Comparison of ENCODE assay signal across 8 worm cellular contexts in the genomic region with DNA sequence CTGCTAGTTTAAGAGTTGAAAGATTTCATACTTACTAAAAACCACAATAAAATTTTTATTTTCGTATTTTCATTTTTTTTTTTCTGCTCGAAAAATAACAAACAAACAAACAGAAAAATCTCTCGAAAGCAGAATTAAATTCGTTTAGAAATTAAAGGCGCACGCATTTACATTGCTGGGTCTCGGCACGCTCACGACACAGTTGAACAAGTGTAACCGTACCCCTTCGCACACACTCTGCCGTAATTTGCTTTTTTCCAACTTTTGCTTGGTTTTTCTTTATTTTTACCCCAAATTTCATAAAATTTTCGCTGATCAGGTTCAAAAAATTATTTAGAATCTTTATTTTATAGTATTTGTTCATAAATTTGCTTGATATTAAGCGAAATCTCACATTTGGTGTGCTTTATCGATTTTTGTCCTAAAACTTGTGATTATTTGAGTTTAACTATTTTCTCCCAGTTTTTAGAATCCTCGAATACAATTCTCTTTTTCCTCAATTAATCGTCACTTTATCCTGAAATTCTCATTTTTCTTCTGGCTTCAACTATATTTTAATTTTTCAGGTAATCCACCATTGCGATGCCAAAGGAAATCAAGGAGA.
TF ChIP-seq lines count a peak whose summit lies in the region.

A gene (plus strand): TSS at position 554 of the 604 bp plus-strand sequence.

TF ChIP-seq in whole organism, L1 larva, 84 proteins besides CTCF, POLR2A, EP300 and RAD21 (continues in another document):
- TF ChIP-seq nhr-237 (tag; optimal IDR thresholded peaks at IDR 0.05; lab: Kevin White, UChicago) (peak; percentile 7), vab-15 (tag; optimal IDR thresholded peaks at IDR 0.05; lab: Kevin White, UChicago) (peak; percentile 22), unc-86 (tag; optimal IDR thresholded peaks at IDR 0.05; lab: Kevin White, UChicago) (peak; percentile 78), nhr-28 (tag; optimal IDR thresholded peaks at IDR 0.05; lab: Kevin White, UChicago) (no peak), unc-62 (GFP tag; optimal IDR thresholded peaks at IDR 0.05; lab: Kevin White, UChicago) (no peak), unc-130 (tag; optimal IDR thresholded peaks at IDR 0.05; lab: Kevin White, UChicago) (peak; percentile 90), nhr-76 (tag; optimal IDR thresholded peaks at IDR 0.05; lab: Kevin White, UChicago) (no peak), aly-2 (tag; optimal IDR thresholded peaks at IDR 0.05; lab: Kevin White, UChicago) (peak; percentile 66), lin-14 (GFP tag; optimal IDR thresholded peaks at IDR 0.05; lab: Kevin White, UChicago) (peak; percentile 80), irx-1 (tag; optimal IDR thresholded peaks at IDR 0.05; lab: Kevin White, UChicago) (peak; percentile 77)

TF ChIP-seq in whole organism, L2 larva, 48 proteins besides CTCF, POLR2A, EP300 and RAD21 (continues in another document):
- TF ChIP-seq lin-13 (GFP tag; optimal IDR thresholded peaks at IDR 0.05; lab: Kevin White, UChicago) (no peak), ztf-1 (GFP tag; conservative IDR thresholded peaks at IDR 0.05; lab: Robert Waterston, UW) (no peak), dmd-4 (tag; optimal IDR thresholded peaks at IDR 0.05; lab: Kevin White, UChicago) (no peak), peb-1 (tag; optimal IDR thresholded peaks at IDR 0.05; lab: Kevin White, UChicago) (no peak), nhr-237 (tag; optimal IDR thresholded peaks at IDR 0.05; lab: Kevin White, UChicago) (no peak), nhr-23 (tag; optimal IDR thresholded peaks at IDR 0.05; lab: Kevin White, UChicago) (no peak), F13H6.1 (tag; optimal IDR thresholded peaks at IDR 0.05; lab: Kevin White, UChicago) (peak; percentile 71), alr-1 (tag; optimal IDR thresholded peaks at IDR 0.05; lab: Kevin White, UChicago) (no peak), fos-1 (tag; optimal IDR thresholded peaks at IDR 0.05; lab: Kevin White, UChicago) (peak; percentile 48), lin-11 (tag; optimal IDR thresholded peaks at IDR 0.05; lab: Kevin White, UChicago) (peak; percentile 69), R02D3.7 (tag; optimal IDR thresholded peaks at IDR 0.05; lab: Kevin White, UChicago) (peak; percentile 45)

TF ChIP-seq in whole organism, L3 larva, 47 proteins besides CTCF, POLR2A, EP300 and RAD21 (continues in another document):
- no peak for TF ChIP-seq nhr-67 (tag; optimal IDR thresholded peaks at IDR 0.05; lab: Kevin White, UChicago)
- no peak for TF ChIP-seq nhr-12 (tag; optimal IDR thresholded peaks at IDR 0.05; lab: Kevin White, UChicago)
- TF ChIP-seq fkh-2 (tag; optimal IDR thresholded peaks at IDR 0.05; lab: Kevin White, UChicago): no peak
- peak; percentile 95 for TF ChIP-seq nfya-1 (tag; optimal IDR thresholded peaks at IDR 0.05; lab: Kevin White, UChicago; ENCODE audit: insufficient read depth)
- peak; percentile 74 for TF ChIP-seq pqm-1 (tag; optimal IDR thresholded peaks at IDR 0.05; lab: Kevin White, UChicago)
- TF ChIP-seq mml-1 (tag; optimal IDR thresholded peaks at IDR 0.05; lab: Kevin White, UChicago): no peak
- peak; percentile 44 for TF ChIP-seq jun-1 (tag; optimal IDR thresholded peaks at IDR 0.05; lab: Kevin White, UChicago)
- TF ChIP-seq R02D3.7 (tag; optimal IDR thresholded peaks at IDR 0.05; lab: Kevin White, UChicago): peak; percentile 72
- no peak for TF ChIP-seq nhr-11 (tag; optimal IDR thresholded peaks at IDR 0.05; lab: Kevin White, UChicago)
- no peak for TF ChIP-seq elt-3 (tag; optimal IDR thresholded peaks at IDR 0.05; lab: Kevin White, UChicago)
- no peak for TF ChIP-seq daf-12 (tag; optimal IDR thresholded peaks at IDR 0.05; lab: Kevin White, UChicago)

TF ChIP-seq in whole organism, L4 larva, 104 proteins besides CTCF, POLR2A, EP300 and RAD21 (continues in another document):
- TF ChIP-seq hif-1 (tag; optimal IDR thresholded peaks at IDR 0.05; lab: Kevin White, UChicago) (peak in 1 of 2 experiments; percentile 62), nhr-48 (tag; optimal IDR thresholded peaks at IDR 0.05; lab: Kevin White, UChicago) (peak; percentile 39), D1046.2 (GFP tag; IDR thresholded peaks at IDR 0.05; lab: Robert Waterston, UW) (peak; percentile 100), lin-38 (GFP tag; IDR thresholded peaks at IDR 0.05; lab: Robert Waterston, UW) (peak; percentile 78), nhr-6 (tag; optimal IDR thresholded peaks at IDR 0.05; lab: Kevin White, UChicago) (peak; percentile 42), T26A8.4 (GFP tag; IDR thresholded peaks at IDR 0.05; lab: Robert Waterston, UW) (peak; percentile 55; the same call in 1 of the 2 replicates), aha-1 (tag; lab: Kevin White, UChicago) (peak; percentile 87), duxl-1 (tag; optimal IDR thresholded peaks at IDR 0.05; lab: Kevin White, UChicago; ENCODE audit: poor library complexity) (peak; percentile 65), ces-1 (GFP tag; optimal IDR thresholded peaks at IDR 0.05; lab: Kevin White, UChicago) (no peak), mxl-2 (GFP tag; conservative IDR thresholded peaks at IDR 0.05; lab: Robert Waterston, UW) (no peak), lsy-2 (tag; optimal IDR thresholded peaks at IDR 0.05; lab: Kevin White, UChicago) (peak; percentile 95 to 99)

TF ChIP-seq in whole organism, early embryonic, 17 proteins besides CTCF, POLR2A, EP300 and RAD21:
- TF ChIP-seq tbx-37 (GFP tag; conservative IDR thresholded peaks at IDR 0.05; lab: Robert Waterston, UW): peak; percentile 16; the same call in 1 of the 2 replicates
- no peak for TF ChIP-seq pes-1 (GFP tag; IDR thresholded peaks at IDR 0.05; lab: Robert Waterston, UW)
- TF ChIP-seq ceh-36 (tag; optimal IDR thresholded peaks at IDR 0.05; lab: Kevin White, UChicago): no peak
- TF ChIP-seq hmg-4 (GFP tag; optimal IDR thresholded peaks at IDR 0.05; lab: Kevin White, UChicago): no peak
- no peak for TF ChIP-seq hmbx-1 (tag; optimal IDR thresholded peaks at IDR 0.05; lab: Kevin White, UChicago)
- TF ChIP-seq F13C5.2 (tag; optimal IDR thresholded peaks at IDR 0.05; lab: Kevin White, UChicago): no peak
- TF ChIP-seq tra-4 (tag; optimal IDR thresholded peaks at IDR 0.05; lab: Kevin White, UChicago): no peak
- no peak for TF ChIP-seq flt-1 (GFP tag; IDR thresholded peaks at IDR 0.05; lab: Robert Waterston, UW)
- TF ChIP-seq sea-1 (GFP tag; conservative IDR thresholded peaks at IDR 0.05; lab: Robert Waterston, UW): 0 out of 2 replicates have a peak, but pooled peaks have one; percentile 34
- TF ChIP-seq ama-1 (optimal IDR thresholded peaks at IDR 0.05; lab: Kevin White, UChicago): peak; percentile 70

TF ChIP-seq in whole organism, late embryonic, 69 proteins besides CTCF, POLR2A, EP300 and RAD21:
- TF ChIP-seq fkh-10 (GFP tag; optimal IDR thresholded peaks at IDR 0.05; lab: Kevin White, UChicago) (no peak), npax-4 (tag; optimal IDR thresholded peaks at IDR 0.05; lab: Kevin White, UChicago) (no peak), ceh-34 (tag; optimal IDR thresholded peaks at IDR 0.05; lab: Kevin White, UChicago) (peak; percentile 37), pax-1 (tag; optimal IDR thresholded peaks at IDR 0.05; lab: Kevin White, UChicago) (peak; percentile 14), unc-42 (tag; optimal IDR thresholded peaks at IDR 0.05; lab: Kevin White, UChicago) (peak; percentile 94), pat-9 (tag; optimal IDR thresholded peaks at IDR 0.05; lab: Kevin White, UChicago) (no peak), tbx-2 (tag; optimal IDR thresholded peaks at IDR 0.05; lab: Kevin White, UChicago) (peak; percentile 40), nfya-1 (tag; optimal IDR thresholded peaks at IDR 0.05; lab: Kevin White, UChicago) (peak; percentile 90), ceh-31 (tag; optimal IDR thresholded peaks at IDR 0.05; lab: Kevin White, UChicago) (peak; percentile 56), elt-2 (tag; optimal IDR thresholded peaks at IDR 0.05; lab: Kevin White, UChicago) (peak; percentile 0), ceh-18 (tag; optimal IDR thresholded peaks at IDR 0.05; lab: Kevin White, UChicago) (peak; percentile 38)
TF ChIP-seq in whole organism, late embryonic: peak in this region for 8.

TF ChIP-seq in whole organism, mixed stage, embryonic, 35 proteins besides CTCF, POLR2A, EP300 and RAD21 (continues in another document):
- TF ChIP-seq lin-13 (tag; optimal IDR thresholded peaks at IDR 0.05; lab: Kevin White, UChicago) (peak; percentile 80), ztf-11 (tag; optimal IDR thresholded peaks at IDR 0.05; lab: Kevin White, UChicago) (no peak), nhr-2 (tag; optimal IDR thresholded peaks at IDR 0.05; lab: Kevin White, UChicago) (no peak), tbx-8 (GFP tag; optimal IDR thresholded peaks at IDR 0.05; lab: Kevin White, UChicago) (no peak), nhr-28 (tag; optimal IDR thresholded peaks at IDR 0.05; lab: Kevin White, UChicago) (no peak), unc-62 (GFP tag; optimal IDR thresholded peaks at IDR 0.05; lab: Kevin White, UChicago) (no peak), flh-1 (GFP tag; optimal IDR thresholded peaks at IDR 0.05; lab: Kevin White, UChicago) (no peak), ceh-43 (GFP tag; optimal IDR thresholded peaks at IDR 0.05; lab: Kevin White, UChicago) (no peak), pha-4 (tag; optimal IDR thresholded peaks at IDR 0.05; lab: Kevin White, UChicago) (peak; percentile 87), elt-1 (tag; optimal IDR thresholded peaks at IDR 0.05; lab: Kevin White, UChicago; ENCODE audit: borderline replicate concordance, insufficient read depth) (no peak), lsy-2 (tag; optimal IDR thresholded peaks at IDR 0.05; lab: Kevin White, UChicago) (peak; percentile 98), ceh-39 (tag; optimal IDR thresholded peaks at IDR 0.05; lab: Kevin White, UChicago) (no peak), unc-39 (tag; optimal IDR thresholded peaks at IDR 0.05; lab: Kevin White, UChicago) (no peak)

TF ChIP-seq in whole organism, young adult, 124 proteins besides CTCF, POLR2A, EP300 and RAD21 (continues in another document):
- TF ChIP-seq ztf-18 (tag; optimal IDR thresholded peaks at IDR 0.05; lab: Kevin White, UChicago) (peak; percentile 31), die-1 (tag; optimal IDR thresholded peaks at IDR 0.05; lab: Kevin White, UChicago) (no peak), Y53F4B.3 (GFP tag; IDR thresholded peaks at IDR 0.05; lab: Robert Waterston, UW) (no peak), hsf-1 (GFP tag; IDR thresholded peaks at IDR 0.05; lab: Robert Waterston, UW) (peak; percentile 60; the same call in 1 of the 2 replicates), lin-40 (tag; optimal IDR thresholded peaks at IDR 0.05; lab: Kevin White, UChicago) (peak; percentile 78), ztf-25 (GFP tag; IDR thresholded peaks at IDR 0.05; lab: Robert Waterston, UW) (no peak), ekl-4 (GFP tag; IDR thresholded peaks at IDR 0.05; lab: Robert Waterston, UW) (peak; percentile 52), him-1 (tag; optimal IDR thresholded peaks at IDR 0.05; lab: Kevin White, UChicago) (peak; percentile 76), Y79H2A.3 (GFP tag; conservative IDR thresholded peaks at IDR 0.05; lab: Robert Waterston, UW) (no peak), K12H6.12 (tag; optimal IDR thresholded peaks at IDR 0.05; lab: Kevin White, UChicago) (peak; percentile 30), lin-35 (GFP tag; optimal IDR thresholded peaks at IDR 0.05; lab: Kevin White, UChicago) (peak in 1 of 3 experiments; percentile 81), tbp1 (GFP tag; optimal IDR thresholded peaks at IDR 0.05; lab: Kevin White, UChicago) (peak; percentile 70), lsl-1 (GFP tag; optimal IDR thresholded peaks at IDR 0.05; lab: Kevin White, UChicago) (peak; percentile 97), attf-3 (GFP tag; conservative IDR thresholded peaks at IDR 0.05; lab: Robert Waterston, UW) (peak; percentile 67), ztf-3 (GFP tag; optimal IDR thresholded peaks at IDR 0.05; lab: Kevin White, UChicago) (no peak)
